Worm (Caenorhabditis elegans) whole organism, mixed stage, embryonic: ENCODE results near the gene F17E9.18.
"Not testable (repeated sequence)": the region's sequence is repeated elsewhere in the genome, so short reads cannot be mapped to it uniquely, and the experiment has no call there.

Source experiments
- M03D4.4 ChIP-seq: sonication (generic microtip); optimal IDR thresholded peaks from 2 replicates; lab custom pipeline; 2017; ENCODE audit warnings: mild to moderate bottlenecking, missing genetic modification characterization, missing compliant biosample characterization
- bed-3 ChIP-seq: fragments of 200-800 bp; sonication (Bioruptor generic); optimal IDR thresholded peaks from 3 replicates; lab custom pipeline; 2018; ENCODE audit warnings: mild to moderate bottlenecking, missing genetic modification characterization, moderate library complexity, missing compliant biosample characterization
- blmp-1 ChIP-seq: fragments of 150-350 bp; optimal IDR thresholded peaks from 2 replicates; lab custom pipeline; 2014; ENCODE audit warnings: missing biosample characterization, missing genetic modification characterization
- ceh-39 ChIP-seq: fragments of 150-350 bp; optimal IDR thresholded peaks from 2 replicates; lab custom pipeline; 2014; ENCODE audit warnings: missing biosample characterization, missing genetic modification characterization
- ceh-83 ChIP-seq: fragments of 200-800 bp; sonication (Bioruptor generic); optimal IDR thresholded peaks from 2 replicates; lab custom pipeline; 2018; ENCODE audit warnings: mild to moderate bottlenecking, missing genetic modification characterization, missing compliant biosample characterization
- ces-1 ChIP-seq: fragments of 150-350 bp; optimal IDR thresholded peaks from 2 replicates; lab custom pipeline; 2014; ENCODE audit warnings: missing biosample characterization, missing genetic modification reagents, missing genetic modification characterization
- cnd-1 ChIP-seq: fragments of 200-800 bp; sonication (Bioruptor generic); optimal IDR thresholded peaks from 2 replicates; lab custom pipeline; 2018; ENCODE audit warnings: mild to moderate bottlenecking, missing genetic modification characterization, missing compliant biosample characterization
- drap-1 ChIP-seq: fragments of 200-800 bp; sonication (Bioruptor generic); optimal IDR thresholded peaks from 3 replicates; lab custom pipeline; 2018; ENCODE audit warnings: mild to moderate bottlenecking, missing genetic modification characterization, missing compliant biosample characterization
- elt-1 ChIP-seq: sonication (generic microtip); optimal IDR thresholded peaks from 2 replicates; lab custom pipeline; 2017; ENCODE audit warnings: missing genetic modification characterization, mild to moderate bottlenecking, missing compliant biosample characterization, antibody characterized with exemption, moderate library complexity, borderline replicate concordance; ENCODE audit not compliant: insufficient read depth
- elt-3 ChIP-seq: fragments of 150-350 bp; optimal IDR thresholded peaks from 2 replicates; lab custom pipeline; 2014; ENCODE audit warnings: missing biosample characterization, missing genetic modification characterization
- flh-1 ChIP-seq: fragments of 200-800 bp; sonication (Bioruptor generic); optimal IDR thresholded peaks from 2 replicates; lab custom pipeline; 2018; ENCODE audit warnings: mild to moderate bottlenecking, missing genetic modification characterization, moderate library complexity, missing compliant biosample characterization
- ham-2 ChIP-seq: fragments of 200-800 bp; sonication (Bioruptor generic); optimal IDR thresholded peaks from 2 replicates; lab custom pipeline; 2018; ENCODE audit warnings: mild to moderate bottlenecking, missing genetic modification characterization, missing compliant biosample characterization
- hlh-1 ChIP-seq: fragments of 150-350 bp; optimal IDR thresholded peaks from 2 replicates; lab custom pipeline; 2014; ENCODE audit warnings: missing biosample characterization, missing genetic modification reagents, missing genetic modification characterization
- lin-32 ChIP-seq: fragments of 200-800 bp; sonication (Bioruptor generic); optimal IDR thresholded peaks from 2 replicates; lab custom pipeline; 2018; ENCODE audit warnings: mild to moderate bottlenecking, missing genetic modification characterization, missing compliant biosample characterization
- lsy-2 ChIP-seq: fragments of 150-350 bp; optimal IDR thresholded peaks from 2 replicates; lab custom pipeline; 2014; ENCODE audit warnings: missing biosample characterization, missing genetic modification characterization
- mab-5 ChIP-seq: fragments of 150-350 bp; optimal IDR thresholded peaks from 2 replicates; lab custom pipeline; 2014; ENCODE audit warnings: missing biosample characterization, missing genetic modification characterization
- mep-1 ChIP-seq: fragments of 150-350 bp; optimal IDR thresholded peaks from 2 replicates; lab custom pipeline; 2017; ENCODE audit warnings: missing biosample characterization, missing genetic modification reagents, missing genetic modification characterization, inconsistent platforms
- mls-2 ChIP-seq: sonication (generic microtip); optimal IDR thresholded peaks from 2 replicates; lab custom pipeline; 2016; ENCODE audit warnings: mild to moderate bottlenecking, missing genetic modification characterization, moderate library complexity, missing compliant biosample characterization
- nhr-2 ChIP-seq: fragments of 150-350 bp; optimal IDR thresholded peaks from 2 replicates; lab custom pipeline; 2014; ENCODE audit warnings: missing biosample characterization, missing genetic modification characterization
- nhr-237 ChIP-seq: fragments of 150-350 bp; optimal IDR thresholded peaks from 2 replicates; lab custom pipeline; 2014; ENCODE audit warnings: missing biosample characterization, missing genetic modification characterization
- nhr-28 ChIP-seq: fragments of 150-350 bp; optimal IDR thresholded peaks from 2 replicates; lab custom pipeline; 2014; ENCODE audit warnings: missing biosample characterization, missing genetic modification characterization
- nhr-76 ChIP-seq: sonication (generic microtip); optimal IDR thresholded peaks from 2 replicates; lab custom pipeline; 2017; ENCODE audit warnings: missing biosample characterization, missing genetic modification characterization
- pha-4 ChIP-seq: fragments of 150-350 bp; optimal IDR thresholded peaks from 2 replicates; lab custom pipeline; 2018; ENCODE audit warnings: missing biosample characterization, missing genetic modification reagents, missing genetic modification characterization
- sem-2 ChIP-seq: fragments of 200-800 bp; sonication (Bioruptor generic); optimal IDR thresholded peaks from 2 replicates; lab custom pipeline; 2018; ENCODE audit warnings: mild to moderate bottlenecking, missing genetic modification characterization, missing compliant biosample characterization
- snpc-4 ChIP-seq: fragments of 150-350 bp; optimal IDR thresholded peaks from 2 replicates; lab custom pipeline; 2014; ENCODE audit warnings: missing biosample characterization, missing genetic modification characterization
- sptf-1 ChIP-seq: sonication (generic microtip); optimal IDR thresholded peaks from 2 replicates; lab custom pipeline; 2017; ENCODE audit warnings: mild to moderate bottlenecking, missing genetic modification characterization, moderate library complexity, missing compliant biosample characterization
- tbx-8 ChIP-seq: fragments of 200-800 bp; sonication (Bioruptor generic); optimal IDR thresholded peaks from 2 replicates; lab custom pipeline; 2018; ENCODE audit warnings: mild to moderate bottlenecking, missing genetic modification characterization, moderate library complexity, missing compliant biosample characterization
- unc-120 ChIP-seq: sonication (generic microtip); optimal IDR thresholded peaks from 2 replicates; lab custom pipeline; 2017; ENCODE audit warnings: missing genetic modification characterization, missing compliant biosample characterization; ENCODE audit not compliant: poor library complexity, severe bottlenecking
- unc-39 ChIP-seq: fragments of 150-350 bp; optimal IDR thresholded peaks from 2 replicates; lab custom pipeline; 2014; ENCODE audit warnings: missing biosample characterization, missing genetic modification characterization
- unc-62 ChIP-seq: fragments of 150-350 bp; optimal IDR thresholded peaks from 2 replicates; lab custom pipeline; 2014; ENCODE audit warnings: missing biosample characterization, missing genetic modification reagents, missing genetic modification characterization
- ztf-11 ChIP-seq: fragments of 150-350 bp; optimal IDR thresholded peaks from 2 replicates; lab custom pipeline; 2014; ENCODE audit warnings: missing biosample characterization, missing genetic modification characterization

Gene F17E9.18

ce11 chrIV:8355592-8355991 lies 8.6 kb upstream of the F17E9.18 start, which contains the start of the genes F17E9.2 and col-116:
Gene F17E9.2, plus strand, starts transcription at chrIV:8355892.
Gene col-116, plus strand, starts transcription at chrIV:8355906.
- TF ChIP-seq ztf-11 (tag; lab: Kevin White, UChicago) = no peak
- TF ChIP-seq blmp-1 = no peak
- TF ChIP-seq ces-1 (GFP tag; lab: Kevin White, UChicago) = no peak
- no peak for TF ChIP-seq mab-5
- no peak for TF ChIP-seq ceh-83 (GFP tag; lab: Kevin White, UChicago)
- TF ChIP-seq mls-2 (tag; lab: Kevin White, UChicago) = no peak
- no peak for TF ChIP-seq unc-39 (tag; lab: Kevin White, UChicago)
- TF ChIP-seq cnd-1 (tag; lab: Kevin White, UChicago) = no peak
- TF ChIP-seq sem-2 (GFP tag; lab: Kevin White, UChicago) = no peak
- TF ChIP-seq nhr-237 (tag; lab: Kevin White, UChicago) = no peak
- no peak for TF ChIP-seq mep-1 (tag; lab: Kevin White, UChicago)
- TF ChIP-seq drap-1 (GFP tag; lab: Kevin White, UChicago) = no peak
- no peak for TF ChIP-seq tbx-8 (GFP tag; lab: Kevin White, UChicago)
- TF ChIP-seq lsy-2 (tag; lab: Kevin White, UChicago) = no peak
- no peak for TF ChIP-seq M03D4.4 (tag; lab: Kevin White, UChicago)

ce11 chrIV:8354572-8354971 lies 7.6 kb upstream of the F17E9.18 start, which contains the start of gene F17E9.3:
Gene F17E9.3, plus strand, starts transcription at chrIV:8354872.
- no peak for TF ChIP-seq sem-2 (GFP tag; lab: Kevin White, UChicago)
- no peak for TF ChIP-seq elt-1 (tag; lab: Kevin White, UChicago)
- TF ChIP-seq ztf-11 (tag; lab: Kevin White, UChicago) = no peak
- no peak for TF ChIP-seq flh-1 (GFP tag; lab: Kevin White, UChicago)
- TF ChIP-seq elt-3 (tag; lab: Kevin White, UChicago) = no peak
- TF ChIP-seq lsy-2 (tag; lab: Kevin White, UChicago) = no peak
- TF ChIP-seq unc-62 (GFP tag; lab: Kevin White, UChicago) = no peak
- TF ChIP-seq unc-120 (tag; lab: Kevin White, UChicago) = no peak

ce11 chrIV:8352036-8352435 lies 5.1 kb upstream of the F17E9.18 start, which contains the start of gene F17E9.16:
Gene F17E9.16, plus strand, starts transcription at chrIV:8352336.
- TF ChIP-seq unc-120, lsy-2, mls-2 (tag; lab: Kevin White, UChicago): not testable (repeated sequence)

- TF ChIP-seq unc-39 (tag; lab: Kevin White, UChicago) = no peak
- no peak for TF ChIP-seq ceh-83 (GFP tag; lab: Kevin White, UChicago)
- TF ChIP-seq lin-32 (GFP tag; lab: Kevin White, UChicago) = no peak
- TF ChIP-seq nhr-76 = no peak
- TF ChIP-seq M03D4.4 (tag; lab: Kevin White, UChicago) = no peak
Measured at ce11 chrIV:8348073-8348472, 1.1 kb upstream of the F17E9.18 start, which contains the start of gene F17E9.4. Gene F17E9.4, plus strand, starts transcription at chrIV:8348373.

- TF ChIP-seq drap-1 (GFP tag; lab: Kevin White, UChicago) (no peak), snpc-4 (tag; lab: Kevin White, UChicago) (no peak), mep-1 (tag; lab: Kevin White, UChicago) (no peak), ceh-83 (GFP tag; lab: Kevin White, UChicago) (no peak), nhr-237 (tag; lab: Kevin White, UChicago) (no peak), cnd-1 (tag; lab: Kevin White, UChicago) (no peak), lsy-2 (tag; lab: Kevin White, UChicago) (no peak), mab-5 (no peak), nhr-28 (tag; lab: Kevin White, UChicago) (no peak), flh-1 (GFP tag; lab: Kevin White, UChicago) (no peak)
Measured at ce11 chrIV:8345518-8345917, 1.4 kb downstream of the F17E9.18 start, which contains the start of gene F17E9.5. Gene F17E9.5, plus strand, starts transcription at chrIV:8345818.

ce11 chrIV:8342385-8342784 lies 4.6 kb downstream of the F17E9.18 start, which contains the start of gene lgc-5:
Gene lgc-5, plus strand, starts transcription at chrIV:8342685.
- TF ChIP-seq nhr-28 (tag; lab: Kevin White, UChicago) = no peak
- TF ChIP-seq ces-1 (GFP tag; lab: Kevin White, UChicago) = no peak
- TF ChIP-seq lsy-2 (tag; lab: Kevin White, UChicago) = no peak
- TF ChIP-seq mab-5 = no peak
- TF ChIP-seq lin-32 (GFP tag; lab: Kevin White, UChicago) = no peak
- no peak for TF ChIP-seq nhr-2 (tag; lab: Kevin White, UChicago)
- TF ChIP-seq sptf-1 (tag; lab: Kevin White, UChicago) = no peak
- TF ChIP-seq snpc-4 (tag; lab: Kevin White, UChicago) = no peak
- no peak for TF ChIP-seq elt-1 (tag; lab: Kevin White, UChicago)
- no peak for TF ChIP-seq cnd-1 (tag; lab: Kevin White, UChicago)
- TF ChIP-seq hlh-1 (tag; lab: Kevin White, UChicago) = no peak
- TF ChIP-seq ham-2 (GFP tag; lab: Kevin White, UChicago) = no peak
- no peak for TF ChIP-seq ceh-39 (tag; lab: Kevin White, UChicago)
- no peak for TF ChIP-seq bed-3 (GFP tag; lab: Kevin White, UChicago)
- TF ChIP-seq mep-1 (tag; lab: Kevin White, UChicago) = no peak
- TF ChIP-seq unc-62 (GFP tag; lab: Kevin White, UChicago) = no peak
- no peak for TF ChIP-seq pha-4 (tag; lab: Kevin White, UChicago)
